Worm (Caenorhabditis elegans): ENCODE results near the gene srg-69.
A peak's percentile ranks its signal among the peaks of the same experiment; 100 is the strongest.

The srg-69 gene

DNA sequence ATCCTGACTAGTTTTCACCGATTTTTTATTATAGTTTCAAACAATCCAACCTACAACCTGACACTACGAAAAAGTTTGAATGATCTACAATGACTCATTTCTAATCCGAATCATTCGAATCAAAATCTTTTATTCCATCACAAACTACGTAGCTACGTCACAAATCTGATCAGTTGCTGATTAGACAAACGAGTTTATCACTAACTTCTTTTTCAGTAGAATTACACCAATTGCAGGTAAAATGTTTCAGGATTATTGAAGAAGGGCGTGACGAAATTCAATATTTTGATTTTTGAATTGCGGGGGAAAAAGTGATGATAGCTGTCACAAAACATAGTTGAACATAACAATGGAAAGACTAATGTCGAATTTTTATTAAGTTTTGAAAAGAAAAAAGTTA lies 13.9 kb upstream of the srg-69 start:
- TF ChIP-seq hlh-30 (tag; optimal IDR thresholded peaks at IDR 0.05; ENCODE audit: insufficient read depth) (no peak), elt-4 (tag; optimal IDR thresholded peaks at IDR 0.05) (no peak), unc-86 (tag; optimal IDR thresholded peaks at IDR 0.05) (no peak), npax-4 (tag; optimal IDR thresholded peaks at IDR 0.05) (no peak), ceh-19 (GFP tag; optimal IDR thresholded peaks at IDR 0.05) (no peak)

DNA sequence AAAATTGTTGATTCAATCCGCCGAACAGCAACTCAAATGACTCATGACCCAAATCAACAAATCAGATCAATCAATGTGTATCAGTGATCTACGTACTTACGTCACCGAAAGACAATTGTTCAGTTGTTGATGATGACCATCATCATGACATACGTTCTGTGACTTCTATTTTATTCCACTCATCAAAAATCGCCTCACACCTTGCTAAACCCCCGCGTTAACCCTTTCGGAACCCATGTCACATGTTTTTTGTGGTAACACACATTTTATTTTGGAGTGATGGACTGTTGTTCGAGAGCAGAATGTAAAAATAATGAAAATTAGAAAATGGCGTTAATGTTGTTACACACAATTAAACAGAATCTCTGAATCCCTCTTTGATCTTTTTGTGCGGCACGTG lies 13.1 kb upstream of the srg-69 start:
- TF ChIP-seq fkh-6 (tag; optimal IDR thresholded peaks at IDR 0.05) (no peak), ceh-34 (tag; optimal IDR thresholded peaks at IDR 0.05) (no peak), pax-1 (tag; optimal IDR thresholded peaks at IDR 0.05) (no peak)

DNA sequence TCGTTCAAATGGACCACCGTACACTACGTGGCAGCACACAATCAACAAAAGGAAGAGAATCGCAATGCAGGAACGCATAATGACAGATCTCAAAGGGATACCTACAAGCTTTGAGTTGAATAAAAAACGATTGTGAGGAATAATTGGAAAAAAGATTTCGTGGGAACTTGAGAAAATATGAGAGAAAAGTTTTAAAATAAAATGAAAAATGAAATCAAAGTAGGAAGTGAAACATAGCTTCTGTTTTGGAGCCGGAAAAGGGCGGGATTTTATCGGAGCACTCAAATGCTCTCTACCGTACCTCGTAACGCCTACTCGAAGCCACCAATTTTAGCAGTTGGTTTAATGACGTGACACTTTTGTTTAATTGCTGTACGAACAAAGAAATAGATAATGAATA lies 10.7 kb upstream of the srg-69 start, which contains the start of gene F09E5.14:
F09E5.14 (minus strand) TSS at position 101 of the 400 bp plus-strand sequence.
- TF ChIP-seq unc-55 (GFP tag; optimal IDR thresholded peaks at IDR 0.05) (no peak), pat-9 (tag; optimal IDR thresholded peaks at IDR 0.05) (no peak), K09A11.1 (tag; optimal IDR thresholded peaks at IDR 0.05; ENCODE audit: insufficient read depth) (no peak), lin-11 (tag; optimal IDR thresholded peaks at IDR 0.05) (no peak), ceh-45 (GFP tag; IDR thresholded peaks at IDR 0.05) (no peak)

DNA sequence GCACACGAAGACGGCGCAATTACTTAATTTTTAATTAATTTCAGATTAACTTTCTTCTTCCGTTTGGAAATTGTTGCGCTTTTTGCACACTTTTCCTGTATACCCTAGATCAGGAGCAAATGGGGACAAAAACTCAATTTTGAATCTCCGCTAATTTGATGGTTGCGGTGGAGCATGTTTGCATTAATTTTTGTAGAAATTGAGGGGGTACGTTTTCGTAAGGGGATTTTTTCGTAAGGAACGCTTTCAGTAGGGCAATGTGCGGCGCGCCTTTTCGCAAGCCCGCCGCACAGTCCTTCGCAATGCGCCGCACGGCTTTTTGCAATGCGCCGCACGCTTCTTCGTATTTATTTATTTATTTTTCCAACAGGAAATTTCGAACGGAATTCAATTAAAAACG lies 9.1 kb upstream of the srg-69 start:
- TF ChIP-seq ceh-45 (GFP tag; IDR thresholded peaks at IDR 0.05) (peak; percentile 66), sox-2 (GFP tag; IDR thresholded peaks at IDR 0.05) (peak; percentile 42; the same call in 1 of the 2 replicates), unc-86 (tag; optimal IDR thresholded peaks at IDR 0.05) (peak; percentile 6), unc-42 (tag; optimal IDR thresholded peaks at IDR 0.05) (peak; percentile 55), ceh-2 (tag; optimal IDR thresholded peaks at IDR 0.05) (peak; percentile 22), ceh-31 (tag; optimal IDR thresholded peaks at IDR 0.05) (peak; percentile 56), elt-2 (tag; optimal IDR thresholded peaks at IDR 0.05) (peak; percentile 23)

DNA sequence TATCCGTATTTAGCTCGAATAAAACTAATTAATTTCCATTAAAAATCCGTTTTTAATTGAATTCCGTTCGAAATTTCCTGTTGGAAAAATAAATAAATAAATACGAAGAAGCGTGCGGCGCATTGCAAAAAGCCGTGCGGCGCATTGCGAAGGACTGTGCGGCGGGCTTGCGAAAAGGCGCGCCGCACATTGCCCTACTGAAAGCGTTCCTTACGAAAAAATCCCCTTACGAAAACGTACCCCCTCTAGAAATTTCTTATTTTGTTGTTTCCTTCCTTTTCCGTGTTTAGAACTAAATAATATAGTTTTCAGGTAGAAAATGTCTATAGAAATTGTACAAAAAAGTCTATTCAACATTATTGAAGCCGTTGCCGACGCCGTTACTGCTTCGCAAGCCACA lies 5.1 kb upstream of the srg-69 start, which contains the start of gene F09E5.8:
F09E5.8 (plus strand) TSS at position 313 of the 400 bp plus-strand sequence.
- peak; percentile 41; the same call in 1 of the 2 replicates for TF ChIP-seq ceh-45 (GFP tag; IDR thresholded peaks at IDR 0.05)

DNA sequence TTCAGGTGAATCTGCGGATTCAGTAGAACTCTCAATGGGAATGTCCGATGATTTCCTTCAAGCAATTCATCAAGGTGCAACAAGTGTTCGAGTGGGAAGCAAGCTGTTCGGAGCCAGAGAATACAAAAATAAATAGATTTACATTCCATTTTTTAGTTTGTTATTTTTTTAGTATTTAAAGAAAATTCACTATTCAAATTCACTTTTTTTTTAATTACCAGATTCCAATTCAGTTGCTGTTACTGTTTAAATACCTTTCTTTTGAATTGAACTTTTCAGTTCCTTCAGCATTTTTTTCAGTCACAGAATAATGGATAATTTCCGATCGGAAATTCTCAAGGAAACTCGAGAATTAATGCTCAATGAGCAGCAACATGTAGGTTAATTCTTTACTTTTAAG lies 3.7 kb upstream of the srg-69 start, which contains the start of gene F09E5.7:
F09E5.7 (plus strand) TSS at position 301 of the 400 bp plus-strand sequence.
- TF ChIP-seq ceh-9 (tag; optimal IDR thresholded peaks at IDR 0.05) (no peak), unc-3 (GFP tag; conservative IDR thresholded peaks at IDR 0.05) (no peak), unc-3 (tag; optimal IDR thresholded peaks at IDR 0.05) (no peak), rnt-1 (tag; optimal IDR thresholded peaks at IDR 0.05) (no peak), che-1 (tag; optimal IDR thresholded peaks at IDR 0.05) (no peak), dve-1 (tag; optimal IDR thresholded peaks at IDR 0.05) (no peak)

DNA sequence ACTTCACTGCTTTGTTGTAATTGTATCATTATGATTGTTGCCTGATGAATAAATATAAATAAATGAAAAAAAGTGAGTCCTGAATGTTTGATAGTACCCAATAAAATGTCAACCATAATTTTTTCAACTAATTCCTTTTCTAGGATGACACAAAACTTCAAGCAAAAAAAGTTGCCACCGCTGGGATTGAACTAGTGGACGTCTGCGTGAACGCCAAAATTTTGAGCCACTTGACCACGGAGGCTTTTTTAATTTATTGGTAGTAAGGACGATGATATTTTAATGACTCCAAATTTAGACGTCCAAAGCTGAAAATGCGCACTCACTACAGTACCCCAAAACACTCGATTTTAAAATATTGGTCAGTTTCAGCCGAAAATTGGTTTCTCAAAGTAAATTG lies 1.8 kb upstream of the srg-69 start:
- peak; percentile 9 for TF ChIP-seq elt-2 (tag; optimal IDR thresholded peaks at IDR 0.05)
- no peak for TF ChIP-seq C08G9.2 (tag; optimal IDR thresholded peaks at IDR 0.05)

DNA sequence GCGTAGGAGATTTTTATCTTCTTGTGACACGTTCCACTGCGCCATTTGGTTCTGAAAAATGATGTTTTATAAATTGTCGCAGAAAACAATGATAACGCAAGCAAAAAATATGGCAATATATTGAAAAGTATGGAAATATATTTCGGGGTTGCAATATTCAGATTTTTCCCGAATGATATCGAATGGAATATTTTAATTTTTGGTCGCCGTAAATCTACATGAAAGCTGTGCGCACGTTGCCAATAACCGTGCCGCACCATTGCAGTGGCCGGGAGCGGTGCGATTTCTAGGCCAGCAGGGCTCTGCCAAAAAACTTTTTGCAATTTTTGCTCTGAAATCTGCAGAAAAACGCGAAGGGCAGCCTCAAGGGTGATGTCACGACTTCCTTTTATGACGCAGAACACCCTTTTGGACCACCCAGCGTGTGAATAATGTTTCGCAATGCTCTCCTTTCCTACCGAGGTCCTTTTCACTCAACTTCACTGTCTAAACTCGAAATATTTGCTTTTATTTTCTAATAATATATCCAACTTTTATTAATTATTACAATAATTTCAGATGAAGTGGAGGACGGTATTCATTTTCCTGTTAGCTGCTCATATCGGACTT lies 2.8 kb downstream of the srg-69 start, which contains the start of the genes F09E5.11 and bmy-1:
F09E5.11 (minus strand) TSS at position 51 of the 609 bp plus-strand sequence.
bmy-1 (plus strand) TSS at position 559 of the 609 bp plus-strand sequence.
- TF ChIP-seq rnt-1 (tag; optimal IDR thresholded peaks at IDR 0.05) (peak; percentile 70), ceh-18 (tag; optimal IDR thresholded peaks at IDR 0.05) (peak; percentile 55), pag-3 (tag; optimal IDR thresholded peaks at IDR 0.05; ENCODE audit: borderline replicate concordance) (no peak), nhr-232 (tag; optimal IDR thresholded peaks at IDR 0.05) (no peak), ets-4 (tag; optimal IDR thresholded peaks at IDR 0.05) (peak; percentile 94), C38D4.7 (GFP tag; optimal IDR thresholded peaks at IDR 0.05) (no peak), unc-55 (GFP tag; optimal IDR thresholded peaks at IDR 0.05) (no peak), fkh-6 (tag; optimal IDR thresholded peaks at IDR 0.05) (peak; percentile 67), npax-4 (tag; optimal IDR thresholded peaks at IDR 0.05) (no peak), mec-3 (tag; optimal IDR thresholded peaks at IDR 0.05; ENCODE audit: borderline replicate concordance) (peak; percentile 85), ref-2 (tag; optimal IDR thresholded peaks at IDR 0.05) (peak; percentile 86), zip-5 (tag; optimal IDR thresholded peaks at IDR 0.05) (peak; percentile 77), T23F11.4 (GFP tag; optimal IDR thresholded peaks at IDR 0.05) (no peak), ztf-16 (tag; optimal IDR thresholded peaks at IDR 0.05) (peak; percentile 36), fkh-10 (GFP tag; optimal IDR thresholded peaks at IDR 0.05) (no peak), C08G9.2 (tag; optimal IDR thresholded peaks at IDR 0.05) (peak; percentile 95), ceh-22 (tag; optimal IDR thresholded peaks at IDR 0.05) (no peak), K02D7.2 (tag; optimal IDR thresholded peaks at IDR 0.05) (no peak)

Data from whole organism, late embryonic.